Worm (Caenorhabditis elegans): ENCODE data around the gene ruvb-2.

- no peak for TF ChIP-seq lag-1 (GFP tag; IDR thresholded peaks at IDR 0.05)
- no peak for TF ChIP-seq sptf-2 (GFP tag; optimal IDR thresholded peaks at IDR 0.05)
- no peak for TF ChIP-seq B0336.3 (GFP tag; IDR thresholded peaks at IDR 0.05)
- peak; percentile 60; the same call in 1 of the 2 replicates for TF ChIP-seq K11D2.4 (GFP tag; IDR thresholded peaks at IDR 0.05)
- no peak for TF ChIP-seq sdz-38 (tag; optimal IDR thresholded peaks at IDR 0.05)
- TF ChIP-seq pha-4 (tag; optimal IDR thresholded peaks at IDR 0.05) = no peak
- TF ChIP-seq Y79H2A.3 (GFP tag; conservative IDR thresholded peaks at IDR 0.05) = no peak
- TF ChIP-seq F33H1.4 (GFP tag; IDR thresholded peaks at IDR 0.05) = no peak
Observed at ce11 chrIV:6881183-6881582, 38.0 kb downstream of the ruvb-2 start.
